Fruit fly (Drosophila melanogaster) whole organism, adult: ENCODE data around the gene Nedd8.

Experiments
- CG11617 ChIP-seq: fragments of 200-800 bp; sonication (Bioruptor generic); optimal IDR thresholded peaks from 2 replicates; lab custom pipeline; 2017; ENCODE audit warnings: mild to moderate bottlenecking, missing biosample characterization, missing genetic modification reagents, missing genetic modification characterization
- CG12768 ChIP-seq: fragments of 200-800 bp; sonication (Bioruptor generic); optimal IDR thresholded peaks from 2 replicates; lab custom pipeline; 2017; ENCODE audit warnings: missing biosample characterization, missing genetic modification characterization, mild to moderate bottlenecking, moderate library complexity, missing genetic modification reagents
- CG14711 ChIP-seq: fragments of 200-800 bp; sonication (Bioruptor generic); optimal IDR thresholded peaks from 2 replicates; lab custom pipeline; 2018; ENCODE audit warnings: missing biosample characterization, mild to moderate bottlenecking, missing genetic modification characterization, moderate library complexity
- CG1620 ChIP-seq: fragments of 200-800 bp; sonication (Bioruptor generic); optimal IDR thresholded peaks from 2 replicates; lab custom pipeline; 2016; ENCODE audit warnings: missing biosample characterization, missing genetic modification characterization
- CG33017 ChIP-seq: fragments of 200-800 bp; sonication (Bioruptor generic); optimal IDR thresholded peaks from 2 replicates; lab custom pipeline; 2018; ENCODE audit warnings: missing biosample characterization, mild to moderate bottlenecking, missing genetic modification characterization, moderate library complexity
- CG5204 ChIP-seq: fragments of 200-800 bp; sonication (Bioruptor generic); optimal IDR thresholded peaks from 2 replicates; lab custom pipeline; 2016; ENCODE audit warnings: missing biosample characterization, missing genetic modification characterization
- CG7045 ChIP-seq: fragments of 200-800 bp; sonication (Bioruptor generic); optimal IDR thresholded peaks from 2 replicates; lab custom pipeline; 2017; ENCODE audit warnings: missing biosample characterization, mild to moderate bottlenecking, missing genetic modification characterization
- CG7101 ChIP-seq: fragments of 200-800 bp; sonication (Bioruptor generic); optimal IDR thresholded peaks from 2 replicates; lab custom pipeline; 2018; ENCODE audit warnings: missing biosample characterization, mild to moderate bottlenecking, missing genetic modification characterization, moderate library complexity
- Clk ChIP-seq: fragments of 200-800 bp; sonication (Bioruptor generic); optimal IDR thresholded peaks from 2 replicates; lab custom pipeline; 2017; ENCODE audit warnings: missing biosample characterization, missing genetic modification characterization
- Crg-1 ChIP-seq: fragments of 200-800 bp; sonication (Bioruptor generic); optimal IDR thresholded peaks from 2 replicates; lab custom pipeline; 2016; ENCODE audit warnings: missing biosample characterization, missing genetic modification characterization
- Hr96 ChIP-seq: fragments of 200-800 bp; sonication (Bioruptor generic); optimal IDR thresholded peaks from 2 replicates; lab custom pipeline; 2016; ENCODE audit warnings: missing biosample characterization, missing genetic modification characterization
- Mnt ChIP-seq: fragments of 200-800 bp; sonication (Bioruptor generic); optimal IDR thresholded peaks from 2 replicates; lab custom pipeline; 2016; ENCODE audit warnings: missing biosample characterization, mild to moderate bottlenecking, missing genetic modification characterization
- bab1 ChIP-seq: fragments of 200-800 bp; sonication (Bioruptor generic); optimal IDR thresholded peaks from 3 replicates; lab custom pipeline; 2019; ENCODE audit warnings: missing biosample characterization, mild to moderate bottlenecking, missing genetic modification characterization, moderate library complexity
- cic ChIP-seq: fragments of 200-800 bp; sonication (Bioruptor generic); optimal IDR thresholded peaks from 2 replicates; lab custom pipeline; 2017; ENCODE audit warnings: missing biosample characterization, mild to moderate bottlenecking, missing genetic modification characterization, moderate library complexity
- cnc ChIP-seq, 2 experiments: fragments of >200 bp; optimal IDR thresholded peaks; 2 replicates each; lab custom pipeline; 2017
- kay ChIP-seq: fragments of 200-800 bp; sonication (Bioruptor generic); peaks from one replicate; lab custom pipeline; 2016; ENCODE audit warnings: missing biosample characterization, missing genetic modification characterization, borderline replicate concordance
- ovo ChIP-seq: fragments of 200-800 bp; sonication (Bioruptor generic); optimal IDR thresholded peaks from 2 replicates; lab custom pipeline; 2016; ENCODE audit warnings: missing biosample characterization, missing genetic modification characterization
- pad ChIP-seq: fragments of 200-800 bp; sonication (Bioruptor generic); optimal IDR thresholded peaks from 3 replicates; lab custom pipeline; 2017; ENCODE audit warnings: missing biosample characterization, missing genetic modification characterization, mild to moderate bottlenecking, moderate library complexity, missing genetic modification reagents
- tj ChIP-seq: fragments of 200-800 bp; sonication (Bioruptor generic); optimal IDR thresholded peaks from 3 replicates; lab custom pipeline; 2017; ENCODE audit warnings: missing biosample characterization, mild to moderate bottlenecking, missing genetic modification characterization, moderate library complexity
- toe ChIP-seq: fragments of 200-800 bp; sonication (Bioruptor generic); optimal IDR thresholded peaks from 2 replicates; lab custom pipeline; 2016; ENCODE audit warnings: missing biosample characterization, missing genetic modification characterization

The Nedd8 gene

dm6 chr2L:18925956-18926355 is 25.7 kb downstream of the Nedd8 start:
- TF ChIP-seq pad (no peak), CG1620 (GFP tag; lab: Kevin White, UChicago) (no peak), kay (GFP tag; lab: Kevin White, UChicago) (no peak)

- TF ChIP-seq CG1620 (GFP tag; lab: Kevin White, UChicago) = no peak
- no peak for TF ChIP-seq Clk (GFP tag; lab: Kevin White, UChicago)
- no peak for TF ChIP-seq CG5204 (GFP tag; lab: Kevin White, UChicago)
- no peak for TF ChIP-seq Crg-1
- TF ChIP-seq pad = no peak
- no peak for TF ChIP-seq CG7101 (tag; lab: Kevin White, UChicago)
- TF ChIP-seq ovo (GFP tag; lab: Kevin White, UChicago) = no peak
- no peak for TF ChIP-seq cnc (optimal IDR thresholded peaks at IDR 0.05; lab: Kevin White, UChicago)
- TF ChIP-seq cic (GFP tag; lab: Kevin White, UChicago) = no peak
- no peak for TF ChIP-seq bab1 (GFP tag; lab: Kevin White, UChicago)
- TF ChIP-seq Hr96 (GFP tag; lab: Kevin White, UChicago) = no peak
- no peak for TF ChIP-seq Mnt (GFP tag; lab: Kevin White, UChicago)
- TF ChIP-seq kay (GFP tag; lab: Kevin White, UChicago) = no peak
- TF ChIP-seq CG12768 (GFP tag; lab: Kevin White, UChicago) = no peak
- TF ChIP-seq CG33017 = no peak
- no peak for TF ChIP-seq CG14711
- TF ChIP-seq CG7045 = no peak
- TF ChIP-seq toe (GFP tag; lab: Kevin White, UChicago) = no peak
- no peak for TF ChIP-seq CG11617 (GFP tag; lab: Kevin White, UChicago)
Observed at dm6 chr2L:18925387-18925786, 26.2 kb downstream of the Nedd8 start.

DNA sequence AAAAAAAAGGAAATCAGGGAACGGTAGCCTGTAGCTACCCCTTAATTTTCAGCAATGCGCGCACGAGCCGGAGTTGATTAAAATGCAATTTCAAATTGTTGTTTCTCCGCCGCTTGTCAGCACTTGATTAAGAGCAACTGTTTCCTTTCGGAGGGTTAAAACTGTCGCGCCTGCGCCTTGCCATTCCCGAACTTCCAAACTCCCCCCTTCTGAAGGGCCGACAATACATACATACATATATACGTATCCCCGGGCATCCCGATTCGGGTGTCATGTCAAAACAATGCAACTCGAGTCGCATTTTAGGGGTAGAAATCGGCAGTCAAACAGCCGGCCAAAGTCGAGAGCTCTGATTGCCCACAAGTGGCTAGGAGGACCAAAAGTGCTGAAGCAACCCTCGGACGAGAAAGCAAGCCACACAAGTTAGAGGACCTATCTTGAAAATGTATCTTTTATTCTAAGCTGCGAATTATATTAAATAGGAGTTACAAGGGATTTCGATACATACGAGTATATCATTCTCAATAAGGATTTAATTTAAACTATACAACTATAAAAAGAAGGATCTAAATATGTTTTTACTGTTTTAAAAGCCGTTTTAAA is 26.9 kb downstream of the Nedd8 start:
- no peak for TF ChIP-seq CG7045
- TF ChIP-seq Crg-1 = no peak
- no peak for TF ChIP-seq toe (GFP tag; lab: Kevin White, UChicago)
- no peak for TF ChIP-seq CG33017
- TF ChIP-seq CG1620 (GFP tag; lab: Kevin White, UChicago) = no peak
- no peak for TF ChIP-seq Hr96 (GFP tag; lab: Kevin White, UChicago)
- TF ChIP-seq CG5204 (GFP tag; lab: Kevin White, UChicago) = no peak
- TF ChIP-seq ovo (GFP tag; lab: Kevin White, UChicago) = no peak
- TF ChIP-seq Clk (GFP tag; lab: Kevin White, UChicago) = no peak
- TF ChIP-seq kay (GFP tag; lab: Kevin White, UChicago) = no peak

- TF ChIP-seq cic (GFP tag; lab: Kevin White, UChicago) (no peak), tj (GFP tag; lab: Kevin White, UChicago) (no peak), cnc (optimal IDR thresholded peaks at IDR 0.05; lab: Kevin White, UChicago) (no peak), toe (GFP tag; lab: Kevin White, UChicago) (no peak), CG7045 (no peak), Clk (GFP tag; lab: Kevin White, UChicago) (no peak), Hr96 (GFP tag; lab: Kevin White, UChicago) (no peak), CG33017 (no peak), pad (no peak), ovo (GFP tag; lab: Kevin White, UChicago) (no peak), CG1620 (GFP tag; lab: Kevin White, UChicago) (no peak), Crg-1 (no peak), CG14711 (no peak), kay (GFP tag; lab: Kevin White, UChicago) (no peak), CG5204 (GFP tag; lab: Kevin White, UChicago) (no peak), bab1 (GFP tag; lab: Kevin White, UChicago) (no peak), CG12768 (GFP tag; lab: Kevin White, UChicago) (no peak)
Observed at dm6 chr2L:18921246-18921645, 30.4 kb downstream of the Nedd8 start.

dm6 chr2L:18919474-18919873 is 32.2 kb downstream of the Nedd8 start:
- TF ChIP-seq pad (no peak), CG1620 (GFP tag; lab: Kevin White, UChicago) (no peak), CG11617 (GFP tag; lab: Kevin White, UChicago) (no peak), CG33017 (no peak), tj (GFP tag; lab: Kevin White, UChicago) (no peak), CG7101 (tag; lab: Kevin White, UChicago) (no peak)

DNA sequence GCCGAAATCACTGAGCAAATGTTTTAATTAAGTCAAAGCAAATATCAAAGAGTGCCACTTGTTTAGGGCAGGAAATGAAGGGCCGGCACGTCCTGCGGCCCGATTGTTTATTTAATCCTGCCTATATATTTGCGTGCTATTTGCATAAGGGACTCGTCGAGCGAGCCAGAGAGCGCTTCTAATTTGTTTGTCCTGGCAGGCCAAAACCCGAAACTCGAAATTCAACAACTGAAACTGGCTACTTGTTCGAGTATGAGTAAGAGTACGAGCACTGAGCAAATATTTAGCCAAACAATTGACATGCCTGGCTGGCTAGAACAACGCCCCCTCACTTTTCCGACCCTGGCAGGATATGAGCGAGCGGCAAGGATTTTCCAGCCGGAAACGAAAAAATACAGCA is 34.1 kb downstream of the Nedd8 start:
- no peak for TF ChIP-seq Crg-1
- no peak for TF ChIP-seq ovo (GFP tag; lab: Kevin White, UChicago)
- no peak for TF ChIP-seq cic (GFP tag; lab: Kevin White, UChicago)
- TF ChIP-seq CG12768 (GFP tag; lab: Kevin White, UChicago) = no peak
- TF ChIP-seq toe (GFP tag; lab: Kevin White, UChicago) = no peak
- no peak for TF ChIP-seq CG5204 (GFP tag; lab: Kevin White, UChicago)
- no peak for TF ChIP-seq CG33017
- TF ChIP-seq kay (GFP tag; lab: Kevin White, UChicago) = no peak
- no peak for TF ChIP-seq cnc (optimal IDR thresholded peaks at IDR 0.05; lab: Kevin White, UChicago)
- TF ChIP-seq bab1 (GFP tag; lab: Kevin White, UChicago) = no peak
- no peak for TF ChIP-seq tj (GFP tag; lab: Kevin White, UChicago)
- TF ChIP-seq CG14711 = no peak
- TF ChIP-seq Hr96 (GFP tag; lab: Kevin White, UChicago) = no peak
- TF ChIP-seq CG7045 = no peak
- no peak for TF ChIP-seq Clk (GFP tag; lab: Kevin White, UChicago)
- TF ChIP-seq CG1620 (GFP tag; lab: Kevin White, UChicago) = no peak
